Worm (Caenorhabditis elegans) whole organism, L3 larva: Measurements from ENCODE around the gene R01B10.2.
A peak's percentile ranks its signal among the peaks of the same experiment; 100 is the strongest.

Experiments
- R02D3.7 ChIP-seq: fragments of 150-350 bp; optimal IDR thresholded peaks from 2 replicates; lab custom pipeline; 2014; ENCODE audit warnings: missing biosample characterization, missing genetic modification characterization
- aly-2 ChIP-seq: fragments of 150-350 bp; optimal IDR thresholded peaks from 2 replicates; lab custom pipeline; 2014; ENCODE audit warnings: missing biosample characterization, missing genetic modification characterization
- ama-1 ChIP-seq: fragments of 150-350 bp; optimal IDR thresholded peaks from 2 replicates; lab custom pipeline; 2018
- ceh-16 ChIP-seq: sonication (generic microtip); optimal IDR thresholded peaks from 2 replicates; lab custom pipeline; 2017; ENCODE audit warnings: missing biosample characterization, missing genetic modification characterization
- ceh-28 ChIP-seq: fragments of 150-350 bp; optimal IDR thresholded peaks from 2 replicates; lab custom pipeline; 2014; ENCODE audit warnings: missing biosample characterization, missing genetic modification reagents, missing genetic modification characterization
- ceh-82 ChIP-seq: fragments of 150-350 bp; optimal IDR thresholded peaks from 2 replicates; lab custom pipeline; 2014; ENCODE audit warnings: missing biosample characterization, missing genetic modification characterization
- ceh-9 ChIP-seq: sonication (generic microtip); optimal IDR thresholded peaks from 2 replicates; lab custom pipeline; 2018; ENCODE audit warnings: missing biosample characterization, missing genetic modification characterization
- egl-27 ChIP-seq: sonication (generic microtip); optimal IDR thresholded peaks from 4 replicates; lab custom pipeline; 2017; ENCODE audit warnings: missing biosample characterization, missing genetic modification reagents, missing genetic modification characterization
- egl-5 ChIP-seq: fragments of 150-350 bp; optimal IDR thresholded peaks from 2 replicates; lab custom pipeline; 2017; ENCODE audit warnings: missing biosample characterization, missing genetic modification reagents, missing genetic modification characterization, inconsistent platforms
- elt-1 ChIP-seq: fragments of 150-350 bp; optimal IDR thresholded peaks from 2 replicates; lab custom pipeline; 2014; ENCODE audit warnings: missing biosample characterization, missing genetic modification characterization
- elt-2 ChIP-seq: sonication (generic microtip); optimal IDR thresholded peaks from 2 replicates; lab custom pipeline; 2016; ENCODE audit warnings: missing genetic modification reagents, mild to moderate bottlenecking, missing genetic modification characterization, missing compliant biosample characterization
- elt-3 ChIP-seq, 3 experiments: fragments of 150-350 bp in 1 of 3; sonication (generic microtip) in 2 of 3; optimal IDR thresholded peaks; 2 replicates in 2 of 3; 4 replicates in 1 of 3; lab custom pipeline; 2014 to 2017; ENCODE audit warnings: missing biosample characterization in 3 of 3, missing genetic modification characterization in 3 of 3
- eor-1 ChIP-seq, 2 experiments: fragments of 150-350 bp; optimal IDR thresholded peaks; 2 replicates each; lab custom pipeline; 2014 to 2018; ENCODE audit warnings: missing biosample characterization in 2 of 2, missing genetic modification characterization in 2 of 2
- fkh-10 ChIP-seq: sonication (generic microtip); optimal IDR thresholded peaks from 2 replicates; lab custom pipeline; 2017; ENCODE audit warnings: missing biosample characterization, missing genetic modification reagents, missing genetic modification characterization
- fkh-2 ChIP-seq: fragments of 150-350 bp; optimal IDR thresholded peaks from 2 replicates; lab custom pipeline; 2014; ENCODE audit warnings: missing biosample characterization, missing genetic modification reagents, missing genetic modification characterization
- fos-1 ChIP-seq: fragments of 150-350 bp; optimal IDR thresholded peaks from 2 replicates; lab custom pipeline; 2014; ENCODE audit warnings: missing biosample characterization, missing genetic modification characterization
- jun-1 ChIP-seq: fragments of 150-350 bp; optimal IDR thresholded peaks from 2 replicates; lab custom pipeline; 2014; ENCODE audit warnings: missing biosample characterization, missing genetic modification reagents, missing genetic modification characterization
- lin-15B ChIP-seq: fragments of 150-350 bp; optimal IDR thresholded peaks from 2 replicates; lab custom pipeline; 2014; ENCODE audit warnings: missing biosample characterization, missing genetic modification characterization
- lin-39 ChIP-seq: fragments of 150-350 bp; optimal IDR thresholded peaks from 2 replicates; lab custom pipeline; 2018; ENCODE audit warnings: missing biosample characterization, missing genetic modification reagents, missing genetic modification characterization
- lsy-12 ChIP-seq: sonication (generic microtip); optimal IDR thresholded peaks from 2 replicates; lab custom pipeline; 2016; ENCODE audit warnings: mild to moderate bottlenecking, missing genetic modification characterization, missing compliant biosample characterization
- mdl-1 ChIP-seq: fragments of 150-350 bp; optimal IDR thresholded peaks from 2 replicates; lab custom pipeline; 2014; ENCODE audit warnings: missing biosample characterization, missing genetic modification characterization
- mml-1 ChIP-seq: fragments of 150-350 bp; sonication (generic microtip); optimal IDR thresholded peaks from 3 replicates; lab custom pipeline; 2014; ENCODE audit warnings: missing biosample characterization, missing genetic modification characterization
- nfya-1 ChIP-seq: sonication (generic microtip); optimal IDR thresholded peaks from 2 replicates; lab custom pipeline; 2017; ENCODE audit warnings: missing genetic modification characterization, mild to moderate bottlenecking, missing compliant biosample characterization, antibody characterized with exemption, moderate library complexity; ENCODE audit not compliant: insufficient read depth
- nhr-11 ChIP-seq: fragments of 150-350 bp; optimal IDR thresholded peaks from 2 replicates; lab custom pipeline; 2014; ENCODE audit warnings: missing biosample characterization, missing genetic modification characterization
- nhr-12 ChIP-seq: fragments of 150-350 bp; optimal IDR thresholded peaks from 2 replicates; lab custom pipeline; 2014; ENCODE audit warnings: missing biosample characterization, missing genetic modification characterization
- nhr-23 ChIP-seq: fragments of 150-350 bp; optimal IDR thresholded peaks from 2 replicates; lab custom pipeline; 2014; ENCODE audit warnings: missing biosample characterization, missing genetic modification reagents, missing genetic modification characterization
- nhr-237 ChIP-seq: fragments of 150-350 bp; optimal IDR thresholded peaks from 2 replicates; lab custom pipeline; 2014; ENCODE audit warnings: missing biosample characterization, missing genetic modification characterization
- nhr-25 ChIP-seq: sonication (generic microtip); optimal IDR thresholded peaks from 2 replicates; lab custom pipeline; 2017; ENCODE audit warnings: missing biosample characterization, missing genetic modification characterization
- nhr-28 ChIP-seq: fragments of 150-350 bp; optimal IDR thresholded peaks from 2 replicates; lab custom pipeline; 2014; ENCODE audit warnings: missing biosample characterization, missing genetic modification characterization
- nhr-43 ChIP-seq: sonication (generic microtip); optimal IDR thresholded peaks from 2 replicates; lab custom pipeline; 2016; ENCODE audit warnings: mild to moderate bottlenecking, missing genetic modification characterization, missing compliant biosample characterization; ENCODE audit not compliant: poor library complexity, severe bottlenecking
- nhr-67 ChIP-seq: fragments of 150-350 bp; optimal IDR thresholded peaks from 2 replicates; lab custom pipeline; 2014; ENCODE audit warnings: missing biosample characterization, missing genetic modification characterization
- nhr-76 ChIP-seq: fragments of 150-350 bp; sonication (generic microtip); optimal IDR thresholded peaks from 5 replicates; lab custom pipeline; 2014; ENCODE audit warnings: missing biosample characterization, missing genetic modification characterization
- nhr-77 ChIP-seq: fragments of 150-350 bp; optimal IDR thresholded peaks from 2 replicates; lab custom pipeline; 2014; ENCODE audit warnings: missing biosample characterization, missing genetic modification characterization
- pha-4 ChIP-seq: fragments of 150-350 bp; optimal IDR thresholded peaks from 2 replicates; lab custom pipeline; 2014; ENCODE audit warnings: missing biosample characterization, missing genetic modification reagents, missing genetic modification characterization
- pqm-1 ChIP-seq: fragments of 150-350 bp; optimal IDR thresholded peaks from 2 replicates; lab custom pipeline; 2017; ENCODE audit warnings: missing biosample characterization, missing genetic modification characterization, inconsistent platforms
- skn-1 ChIP-seq: fragments of 150-350 bp; optimal IDR thresholded peaks from 2 replicates; lab custom pipeline; 2014; ENCODE audit warnings: missing biosample characterization, missing genetic modification characterization
- snpc-4 ChIP-seq: fragments of 150-350 bp; optimal IDR thresholded peaks from 2 replicates; lab custom pipeline; 2014; ENCODE audit warnings: missing biosample characterization, missing genetic modification characterization
- tbx-2 ChIP-seq: sonication (generic microtip); optimal IDR thresholded peaks from 2 replicates; lab custom pipeline; 2016; ENCODE audit warnings: mild to moderate bottlenecking, missing genetic modification characterization, missing compliant biosample characterization
- unc-39 ChIP-seq: sonication (generic microtip); optimal IDR thresholded peaks from 4 replicates; lab custom pipeline; 2017; ENCODE audit warnings: missing biosample characterization, missing genetic modification characterization
- unc-62 ChIP-seq: fragments of 150-350 bp; sonication (generic microtip); optimal IDR thresholded peaks from 4 replicates; lab custom pipeline; 2014; ENCODE audit warnings: missing biosample characterization, missing genetic modification reagents, missing genetic modification characterization
- zag-1 ChIP-seq: fragments of 150-350 bp; optimal IDR thresholded peaks from 2 replicates; lab custom pipeline; 2014; ENCODE audit warnings: missing biosample characterization, missing genetic modification characterization
- ztf-11 ChIP-seq: fragments of 150-350 bp; optimal IDR thresholded peaks from 2 replicates; lab custom pipeline; 2014; ENCODE audit warnings: missing biosample characterization, missing genetic modification characterization
- ztf-4 ChIP-seq: fragments of 150-350 bp; optimal IDR thresholded peaks from 2 replicates; lab custom pipeline; 2014; ENCODE audit warnings: missing biosample characterization, missing genetic modification characterization

R01B10.2 gene

ce11 chrV:6000368-6000802 is 40.9 kb downstream of the R01B10.2 start (continued):
- TF ChIP-seq zag-1 (tag; lab: Kevin White, UChicago) (no peak), nhr-11 (peak; percentile 87), elt-1 (tag; lab: Kevin White, UChicago) (peak; percentile 41), ceh-9 (tag; lab: Kevin White, UChicago) (no peak), eor-1 (tag; optimal IDR thresholded peaks at IDR 0.05; lab: Kevin White, UChicago) (no peak), nhr-77 (peak; percentile 80), pqm-1 (peak; percentile 90), fkh-2 (tag; lab: Kevin White, UChicago) (no peak), nhr-76 (tag; lab: Kevin White, UChicago) (peak; percentile 61), nhr-237 (no peak), nhr-28 (tag; lab: Kevin White, UChicago) (peak; percentile 20), skn-1 (tag; lab: Kevin White, UChicago) (peak; percentile 91), fkh-10 (GFP tag; lab: Kevin White, UChicago) (no peak), ceh-82 (tag; lab: Kevin White, UChicago) (no peak), mml-1 (no peak), nhr-67 (tag; lab: Kevin White, UChicago) (no peak), nhr-12 (no peak), mdl-1 (tag; lab: Kevin White, UChicago) (peak; percentile 85)

ce11 chrV:5996114-5996513 is 45.2 kb downstream of the R01B10.2 start, which contains the start of gene cpg-4:
cpg-4 (plus strand) TSS chrV:5996416.
- TF ChIP-seq pha-4 (no peak), jun-1 (tag; lab: Kevin White, UChicago) (no peak), egl-27 (tag; lab: Kevin White, UChicago) (no peak), skn-1 (tag; lab: Kevin White, UChicago) (no peak), ceh-82 (tag; lab: Kevin White, UChicago) (no peak), nhr-76 (tag; lab: Kevin White, UChicago) (no peak), nhr-12 (no peak), nhr-77 (no peak), elt-2 (tag; lab: Kevin White, UChicago) (no peak), snpc-4 (no peak), ztf-11 (tag; lab: Kevin White, UChicago) (no peak), nfya-1 (no peak), nhr-237 (no peak), ceh-16 (no peak), mml-1 (no peak)

DNA sequence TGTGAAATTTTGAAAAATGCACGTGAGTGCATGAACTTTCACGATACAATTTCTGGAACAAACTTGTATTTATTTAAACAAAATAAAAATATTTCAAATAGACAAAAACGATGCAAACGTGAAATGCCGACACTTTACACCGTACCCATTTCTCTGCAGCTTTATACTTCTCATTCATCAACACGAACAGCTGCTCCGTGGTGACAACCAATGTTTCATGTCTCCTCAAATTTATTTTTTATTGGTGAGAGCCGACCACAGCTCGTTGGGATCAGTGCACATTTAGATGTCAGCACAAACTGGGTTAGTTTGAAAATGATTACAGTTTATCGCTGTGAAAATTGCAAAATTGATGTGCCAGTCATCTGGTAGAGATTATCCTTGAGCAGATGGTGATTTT is 45.7 kb downstream of the R01B10.2 start:
- TF ChIP-seq ama-1 (lab: Kevin White, UChicago) = no peak
- TF ChIP-seq eor-1 (tag; optimal IDR thresholded peaks at IDR 0.05; lab: Kevin White, UChicago) = no peak
- peak; percentile 2 for TF ChIP-seq nfya-1
- no peak for TF ChIP-seq aly-2
- no peak for TF ChIP-seq lin-15B (tag; lab: Kevin White, UChicago)
- no peak for TF ChIP-seq elt-3 (tag; optimal IDR thresholded peaks at IDR 0.05; lab: Kevin White, UChicago)
- peak; percentile 33 for TF ChIP-seq lin-39
- TF ChIP-seq fkh-2 (tag; lab: Kevin White, UChicago) = no peak
- TF ChIP-seq unc-62 (GFP tag; lab: Kevin White, UChicago) = no peak
- TF ChIP-seq mdl-1 (tag; lab: Kevin White, UChicago) = no peak
- no peak for TF ChIP-seq elt-1 (tag; lab: Kevin White, UChicago)
- TF ChIP-seq nhr-23 (tag; lab: Kevin White, UChicago) = no peak
- TF ChIP-seq egl-5 (tag; lab: Kevin White, UChicago) = peak; percentile 33
- TF ChIP-seq, all 47 proteins: peak for 3

- TF ChIP-seq ztf-11 (tag; lab: Kevin White, UChicago) (no peak), fos-1 (no peak), nhr-25 (tag; lab: Kevin White, UChicago) (no peak), ama-1 (lab: Kevin White, UChicago) (no peak), lsy-12 (no peak), nhr-67 (tag; lab: Kevin White, UChicago) (no peak), nhr-77 (no peak), egl-5 (tag; lab: Kevin White, UChicago) (no peak), unc-39 (tag; lab: Kevin White, UChicago) (no peak), tbx-2 (no peak), eor-1 (tag; optimal IDR thresholded peaks at IDR 0.05; lab: Kevin White, UChicago) (no peak), egl-27 (tag; lab: Kevin White, UChicago) (peak; percentile 34), ztf-4 (tag; lab: Kevin White, UChicago) (no peak), fkh-10 (GFP tag; lab: Kevin White, UChicago) (peak; percentile 15), aly-2 (no peak), snpc-4 (peak; percentile 26), jun-1 (tag; lab: Kevin White, UChicago) (no peak), ceh-16 (no peak), elt-3 (tag; optimal IDR thresholded peaks at IDR 0.05; lab: Kevin White, UChicago) (no peak), ceh-9 (tag; lab: Kevin White, UChicago) (no peak), lin-15B (tag; lab: Kevin White, UChicago) (peak; percentile 20), R02D3.7 (tag; lab: Kevin White, UChicago) (no peak), lin-39 (peak; percentile 57), ceh-28 (tag; lab: Kevin White, UChicago) (peak; percentile 25), nhr-43 (tag; lab: Kevin White, UChicago) (no peak), nhr-11 (no peak), fkh-2 (tag; lab: Kevin White, UChicago) (no peak), elt-2 (tag; lab: Kevin White, UChicago) (peak; percentile 70), nhr-76 (tag; lab: Kevin White, UChicago) (no peak), zag-1 (tag; lab: Kevin White, UChicago) (no peak), mml-1 (no peak), unc-62 (GFP tag; lab: Kevin White, UChicago) (no peak), skn-1 (tag; lab: Kevin White, UChicago) (peak; percentile 26)
Observed at ce11 chrV:5991490-5992069, 49.7 kb downstream of the R01B10.2 start.
